Worm (Caenorhabditis elegans): ENCODE measurements around the gene C44C10.11.

DNA sequence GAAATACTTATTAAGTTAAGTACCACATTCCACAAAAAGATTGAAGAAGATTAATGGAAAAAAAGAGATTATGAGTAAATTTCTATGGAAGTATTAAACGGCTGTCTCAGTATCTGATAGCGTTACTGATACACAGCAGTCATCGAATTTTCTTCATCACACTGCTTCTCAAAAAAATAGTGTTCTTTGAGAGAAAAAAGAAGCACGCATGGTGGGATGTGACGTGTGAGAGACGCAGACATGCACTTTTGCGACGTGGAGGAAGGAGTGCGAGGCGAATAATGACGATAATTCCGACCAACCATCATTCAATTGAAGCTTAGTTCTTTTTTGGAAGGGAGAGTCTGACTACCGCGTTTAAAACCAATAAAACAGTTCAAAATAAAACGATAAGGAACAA, at the start of gene C44C10.11:
- no peak for TF ChIP-seq K02D7.2 (tag; optimal IDR thresholded peaks at IDR 0.05)
- no peak for TF ChIP-seq fkh-10 (GFP tag; optimal IDR thresholded peaks at IDR 0.05)
- TF ChIP-seq C38D4.7 (GFP tag; optimal IDR thresholded peaks at IDR 0.05), result no peak
